Worm (Caenorhabditis elegans) whole organism, young adult: ENCODE results near the gene C33G8.13.
A peak's percentile ranks its signal among the peaks of the same experiment; 100 is the strongest.
"Not testable (repeated sequence)": the region's sequence is repeated elsewhere in the genome, so short reads cannot be mapped to it uniquely, and the experiment has no call there.

ENCODE experiments used
- B0035.1 ChIP-seq: sonication (generic microtip); optimal IDR thresholded peaks from 2 replicates; lab custom pipeline; 2016; ENCODE audit warnings: missing genetic modification characterization, mild to moderate bottlenecking, missing compliant biosample characterization, missing genotype, missing genetic modification reagents
- C06A6.2 ChIP-seq: fragments of 200-800 bp; sonication (Bioruptor generic); conservative IDR thresholded peaks from 2 replicates; pipeline ENCODE4 v1.3.6; 2022; ENCODE audit warnings: missing genetic modification characterization, missing compliant biosample characterization
- F49E8.2 ChIP-seq: sonication (generic microtip); optimal IDR thresholded peaks from 3 replicates; lab custom pipeline; 2017; ENCODE audit warnings: missing genetic modification characterization, mild to moderate bottlenecking, missing compliant biosample characterization, antibody characterized with exemption, moderate library complexity; ENCODE audit not compliant: insufficient read depth
- F52B5.7 ChIP-seq: sonication (generic microtip); optimal IDR thresholded peaks from 2 replicates; lab custom pipeline; 2016; ENCODE audit warnings: mild to moderate bottlenecking, missing genetic modification characterization, missing compliant biosample characterization
- ZK185.1 ChIP-seq: sonication (generic microtip); optimal IDR thresholded peaks from 2 replicates; lab custom pipeline; 2016; ENCODE audit warnings: mild to moderate bottlenecking, missing genetic modification characterization, missing compliant biosample characterization; ENCODE audit not compliant: poor library complexity, severe bottlenecking
- akir-1 ChIP-seq: fragments of 200-800 bp; sonication (Bioruptor generic); optimal IDR thresholded peaks from 2 replicates; lab custom pipeline; 2018; ENCODE audit warnings: mild to moderate bottlenecking, missing genetic modification characterization, moderate library complexity, missing compliant biosample characterization
- aptf-3 ChIP-seq: fragments of 200-800 bp; sonication (Bioruptor generic); IDR thresholded peaks from 2 replicates; pipeline ENCODE4 v1.3.6; 2022; ENCODE audit warnings: missing genetic modification characterization, missing compliant biosample characterization
- attf-3 ChIP-seq: fragments of 200-800 bp; sonication (Bioruptor generic); conservative IDR thresholded peaks from 2 replicates; pipeline ENCODE4 v1.3.6; 2022; ENCODE audit warnings: missing genetic modification reagents, missing genetic modification characterization, missing compliant biosample characterization
- ccch-3 ChIP-seq: fragments of 200-800 bp; sonication (Bioruptor generic); optimal IDR thresholded peaks from 2 replicates; lab custom pipeline; 2018; ENCODE audit warnings: mild to moderate bottlenecking, missing genetic modification characterization, missing compliant biosample characterization
- ceh-27 ChIP-seq: fragments of 200-800 bp; sonication (Bioruptor generic); optimal IDR thresholded peaks from 2 replicates; lab custom pipeline; 2018; ENCODE audit warnings: mild to moderate bottlenecking, missing genetic modification characterization, moderate library complexity, missing compliant biosample characterization
- dox-1 ChIP-seq: fragments of 200-800 bp; sonication (Bioruptor generic); IDR thresholded peaks from 2 replicates; pipeline ENCODE4 v1.3.6; 2022; ENCODE audit warnings: missing genetic modification reagents, missing genetic modification characterization, missing compliant biosample characterization
- dpl-1 ChIP-seq: fragments of 150-350 bp; optimal IDR thresholded peaks from 2 replicates; lab custom pipeline; 2014; ENCODE audit warnings: missing biosample characterization, missing genetic modification reagents, missing genetic modification characterization
- hmg-20 ChIP-seq: fragments of 200-800 bp; sonication (Bioruptor generic); IDR thresholded peaks from 2 replicates; pipeline ENCODE4 v1.3.6; 2022; ENCODE audit warnings: missing genetic modification reagents, missing genetic modification characterization, missing compliant biosample characterization
- hsf-1 ChIP-seq: fragments of 200-800 bp; sonication (Bioruptor generic); IDR thresholded peaks from 2 replicates; pipeline ENCODE4 v1.3.6; 2022; ENCODE audit warnings: missing genetic modification reagents, missing genetic modification characterization, missing compliant biosample characterization
- let-607 ChIP-seq, 2 experiments: fragments of 200-800 bp in 1 of 2; sonication (Bioruptor generic) in 1 of 2; sonication (generic microtip) in 1 of 2; optimal IDR thresholded peaks; 2 replicates each; lab custom pipeline; 2016 to 2018; ENCODE audit warnings: mild to moderate bottlenecking in 2 of 2, missing compliant biosample characterization in 2 of 2, missing genetic modification characterization in 2 of 2, moderate library complexity in 2 of 2, missing genotype in 1 of 2
- lin-40 ChIP-seq: sonication (generic microtip); optimal IDR thresholded peaks from 2 replicates; lab custom pipeline; 2016; ENCODE audit warnings: missing genetic modification characterization, mild to moderate bottlenecking, missing compliant biosample characterization, missing genotype, missing genetic modification reagents
- lsy-27 ChIP-seq: sonication (generic microtip); optimal IDR thresholded peaks from 2 replicates; lab custom pipeline; 2017; ENCODE audit warnings: missing genetic modification characterization, mild to moderate bottlenecking, missing compliant biosample characterization, antibody characterized with exemption, missing genotype, borderline replicate concordance; ENCODE audit not compliant: insufficient read depth
- mel-28 ChIP-seq: sonication (generic microtip); optimal IDR thresholded peaks from 2 replicates; lab custom pipeline; 2016; ENCODE audit warnings: borderline replicate concordance, mild to moderate bottlenecking, missing genetic modification characterization, missing compliant biosample characterization
- nfya-1 ChIP-seq: sonication (generic microtip); optimal IDR thresholded peaks from 2 replicates; lab custom pipeline; 2017; ENCODE audit warnings: antibody characterized with exemption, missing compliant biosample characterization, missing genetic modification characterization, borderline replicate concordance; ENCODE audit not compliant: insufficient read depth
- pha-4 ChIP-seq: fragments of 150-350 bp; sonication (generic microtip); optimal IDR thresholded peaks from 2 replicates; lab custom pipeline; 2014; ENCODE audit warnings: missing biosample characterization, missing genetic modification reagents, missing genetic modification characterization
- sdz-38 ChIP-seq: sonication (generic microtip); optimal IDR thresholded peaks from 2 replicates; lab custom pipeline; 2016; ENCODE audit warnings: missing genotype, missing genetic modification characterization, missing compliant biosample characterization
- snpc-4 ChIP-seq, 5 experiments: fragments of 150-350 bp in 1 of 5; sonication (generic microtip) in 4 of 5; optimal IDR thresholded peaks; 2 replicates each; lab custom pipeline; 2014 to 2018; ENCODE audit warnings: missing genetic modification characterization in 5 of 5, missing biosample characterization in 3 of 5, antibody characterized with exemption in 2 of 5, mild to moderate bottlenecking in 2 of 5, missing compliant biosample characterization in 2 of 5, missing genotype in 2 of 5, moderate library complexity in 2 of 5, missing genetic modification reagents in 1 of 5
- tbx-9 ChIP-seq: sonication (generic microtip); optimal IDR thresholded peaks from 2 replicates; lab custom pipeline; 2016; ENCODE audit warnings: borderline replicate concordance, missing genetic modification characterization, inconsistent platforms, missing compliant biosample characterization
- unc-62 ChIP-seq: fragments of 150-350 bp; optimal IDR thresholded peaks from 2 replicates; lab custom pipeline; 2014; ENCODE audit warnings: missing biosample characterization, missing genetic modification reagents, missing genetic modification characterization
- zfh-2 ChIP-seq: fragments of 200-800 bp; sonication (Bioruptor generic); conservative IDR thresholded peaks from 2 replicates; pipeline ENCODE4 v1.3.6; 2022; ENCODE audit warnings: missing genetic modification reagents, missing genetic modification characterization, missing compliant biosample characterization
- zim-3 ChIP-seq: sonication (generic microtip); optimal IDR thresholded peaks from 2 replicates; lab custom pipeline; 2017; ENCODE audit warnings: mild to moderate bottlenecking, missing genetic modification characterization, moderate library complexity, missing compliant biosample characterization
- ztf-25 ChIP-seq: fragments of 200-800 bp; sonication (Bioruptor generic); IDR thresholded peaks from 2 replicates; pipeline ENCODE4 v1.3.6; 2022; ENCODE audit warnings: missing genetic modification reagents, missing genetic modification characterization, missing compliant biosample characterization
- ztf-3 ChIP-seq: fragments of 200-800 bp; sonication (Bioruptor generic); optimal IDR thresholded peaks from 2 replicates; lab custom pipeline; 2018; ENCODE audit warnings: mild to moderate bottlenecking, missing genetic modification characterization, missing compliant biosample characterization

The C33G8.13 gene

ce11 chrV:7057795-7058194 is 42.0 kb upstream of the C33G8.13 start, which contains the start of gene Y57E12AL.2:
Gene Y57E12AL.2, plus strand, starts transcription at chrV:7058095.
- not testable (repeated sequence) for TF ChIP-seq C06A6.2 (GFP tag; lab: Robert Waterston, UW); zim-3 (tag; lab: Kevin White, UChicago); zfh-2 (GFP tag; lab: Robert Waterston, UW)

ce11 chrV:7054598-7054997 is 38.8 kb upstream of the C33G8.13 start, which contains the start of gene spig-8:
Gene spig-8, plus strand, starts transcription at chrV:7054898.
- TF ChIP-seq ztf-25 (GFP tag; lab: Robert Waterston, UW), result no peak
- no peak for TF ChIP-seq unc-62 (GFP tag; lab: Kevin White, UChicago)
- TF ChIP-seq lin-40 (tag; lab: Kevin White, UChicago), result no peak
- no peak for TF ChIP-seq hsf-1
- no peak for TF ChIP-seq mel-28 (tag; lab: Kevin White, UChicago)

- TF ChIP-seq ztf-3 (no peak), ZK185.1 (tag; lab: Kevin White, UChicago) (no peak), lsy-27 (tag; lab: Kevin White, UChicago) (no peak), akir-1 (no peak), ceh-27 (GFP tag; lab: Kevin White, UChicago) (no peak), B0035.1 (tag; lab: Kevin White, UChicago) (no peak)
Observed at ce11 chrV:7053100-7053499, 37.3 kb upstream of the C33G8.13 start, which contains the start of gene txt-17. Gene txt-17, minus strand, starts transcription at chrV:7053200.

- TF ChIP-seq hmg-20 (GFP tag; lab: Robert Waterston, UW), result no peak
- no peak for TF ChIP-seq dox-1
- no peak for TF ChIP-seq dpl-1 (GFP tag; lab: Kevin White, UChicago)
- TF ChIP-seq F49E8.2 (tag; lab: Kevin White, UChicago), result no peak
- TF ChIP-seq sdz-38 (tag; lab: Kevin White, UChicago), result no peak
- TF ChIP-seq attf-3, result peak; percentile 86
- no peak for TF ChIP-seq ztf-3
Observed at ce11 chrV:7051133-7051765, 35.5 kb upstream of the C33G8.13 start, which contains the start of the genes tofu-2 and spig-1. Gene tofu-2, minus strand, starts transcription at chrV:7051248. Gene spig-1, plus strand, starts transcription at chrV:7051715.

ce11 chrV:7050153-7050552 is 34.4 kb upstream of the C33G8.13 start:
- TF ChIP-seq let-607 (tag; optimal IDR thresholded peaks at IDR 0.05; lab: Kevin White, UChicago) (no peak), tbx-9 (tag; lab: Kevin White, UChicago) (no peak), aptf-3 (GFP tag; lab: Robert Waterston, UW) (no peak), snpc-4 (GFP tag; optimal IDR thresholded peaks at IDR 0.05; lab: Kevin White, UChicago) (no peak), snpc-4 (tag; optimal IDR thresholded peaks at IDR 0.05; lab: Kevin White, UChicago) (no peak), pha-4 (tag; lab: Kevin White, UChicago) (no peak), F52B5.7 (tag; lab: Kevin White, UChicago) (no peak), ccch-3 (GFP tag; lab: Kevin White, UChicago) (no peak), nfya-1 (tag; lab: Kevin White, UChicago) (no peak)
- TF ChIP-seq, all 124 proteins: peak for 0
